Fruit fly (Drosophila melanogaster) whole organism, embryonic: ENCODE results near the gene CG7568.
A peak's percentile ranks its signal among the peaks of the same experiment; 100 is the strongest.

Experiments used
- Aef1 ChIP-seq: fragments of 200-800 bp; sonication (Bioruptor generic); IDR thresholded peaks from 3 replicates; pipeline ENCODE4 v1.3.6; 2022; ENCODE audit warnings: missing biosample characterization, missing genetic modification characterization
- Atf3 ChIP-seq: fragments of 200-800 bp; sonication (Bioruptor generic); optimal IDR thresholded peaks from 3 replicates; lab custom pipeline; 2016; ENCODE audit warnings: missing biosample characterization, missing genetic modification characterization
- B-H2 ChIP-seq: fragments of 200-800 bp; sonication (Bioruptor generic); optimal IDR thresholded peaks from 2 replicates; lab custom pipeline; 2018; ENCODE audit warnings: missing biosample characterization, mild to moderate bottlenecking, missing genetic modification characterization
- CG10321 ChIP-seq: fragments of 200-800 bp; sonication (Bioruptor generic); IDR thresholded peaks from 2 replicates; pipeline ENCODE4 v1.3.6; 2022; ENCODE audit warnings: missing biosample characterization, missing genetic modification characterization
- CG10543 ChIP-seq: fragments of 200-800 bp; sonication (Bioruptor generic); optimal IDR thresholded peaks from 3 replicates; lab custom pipeline; 2017; ENCODE audit warnings: missing biosample characterization, mild to moderate bottlenecking, missing genetic modification characterization, moderate library complexity
- CG11696 ChIP-seq: fragments of 200-800 bp; sonication (Bioruptor generic); IDR thresholded peaks from 2 replicates; pipeline ENCODE4 v1.3.6; 2022; ENCODE audit warnings: missing biosample characterization, missing genetic modification characterization
- CG12071 ChIP-seq: fragments of 200-800 bp; sonication (Bioruptor generic); optimal IDR thresholded peaks from 3 replicates; lab custom pipeline; 2018; ENCODE audit warnings: missing biosample characterization, mild to moderate bottlenecking, missing genetic modification characterization
- CG12299 ChIP-seq: fragments of 200-800 bp; sonication (Bioruptor generic); optimal IDR thresholded peaks from 2 replicates; lab custom pipeline; 2018; ENCODE audit warnings: missing biosample characterization, mild to moderate bottlenecking, missing genetic modification characterization
- CG1233 ChIP-seq: fragments of 200-800 bp; sonication (Bioruptor generic); optimal IDR thresholded peaks from 4 replicates; lab custom pipeline; 2018; ENCODE audit warnings: missing biosample characterization, mild to moderate bottlenecking, missing genetic modification characterization
- CG12942 ChIP-seq: fragments of 200-800 bp; sonication (Bioruptor generic); optimal IDR thresholded peaks from 3 replicates; lab custom pipeline; 2016; ENCODE audit warnings: missing biosample characterization, missing genetic modification characterization
- CG14014 ChIP-seq: fragments of 200-800 bp; sonication (Bioruptor generic); IDR thresholded peaks from 2 replicates; pipeline ENCODE4 v1.3.6; 2022; ENCODE audit warnings: missing biosample characterization, missing genetic modification characterization
- CG17612 ChIP-seq: fragments of 200-800 bp; sonication (Bioruptor generic); IDR thresholded peaks from 2 replicates; pipeline ENCODE4 v1.3.6; 2022; ENCODE audit warnings: missing biosample characterization, missing genetic modification characterization
- CG2678 ChIP-seq: fragments of 200-800 bp; sonication (Bioruptor generic); optimal IDR thresholded peaks from 3 replicates; lab custom pipeline; 2019; ENCODE audit warnings: missing biosample characterization, mild to moderate bottlenecking, missing genetic modification characterization, moderate library complexity
- CG2875 ChIP-seq: fragments of 200-800 bp; sonication (Bioruptor generic); optimal IDR thresholded peaks from 2 replicates; lab custom pipeline; 2017; ENCODE audit warnings: missing biosample characterization, mild to moderate bottlenecking, missing genetic modification characterization, missing genetic modification reagents
- CG34224 ChIP-seq: fragments of 200-800 bp; sonication (Bioruptor generic); IDR thresholded peaks from 3 replicates; pipeline ENCODE4 v1.3.6; 2022; ENCODE audit warnings: missing biosample characterization, missing genetic modification characterization; ENCODE audit not compliant: partially characterized antibody
- CG4282 ChIP-seq: fragments of 200-800 bp; sonication (Bioruptor generic); optimal IDR thresholded peaks from 2 replicates; lab custom pipeline; 2016; ENCODE audit warnings: missing biosample characterization, missing genetic modification characterization
- CG4424 ChIP-seq: fragments of 200-800 bp; sonication (Bioruptor generic); optimal IDR thresholded peaks from 3 replicates; lab custom pipeline; 2016; ENCODE audit warnings: missing biosample characterization, missing genetic modification characterization
- CG6689 ChIP-seq: fragments of 200-800 bp; sonication (Bioruptor generic); IDR thresholded peaks from 2 replicates; pipeline ENCODE4 v1.3.6; 2022; ENCODE audit warnings: missing biosample characterization, missing genetic modification characterization
- CG7271 ChIP-seq: fragments of 200-800 bp; sonication (Bioruptor generic); optimal IDR thresholded peaks from 2 replicates; lab custom pipeline; 2018; ENCODE audit warnings: missing biosample characterization, mild to moderate bottlenecking, missing genetic modification characterization, moderate library complexity
- CG7372 ChIP-seq: fragments of 200-800 bp; sonication (Bioruptor generic); IDR thresholded peaks from 2 replicates; pipeline ENCODE4 v1.3.6; 2022; ENCODE audit warnings: missing biosample characterization, missing genetic modification characterization
- CG7987 ChIP-seq: fragments of 200-800 bp; sonication (Bioruptor generic); optimal IDR thresholded peaks from 2 replicates; lab custom pipeline; 2018; ENCODE audit warnings: missing biosample characterization, mild to moderate bottlenecking, missing genetic modification characterization, moderate library complexity
- CG8281 ChIP-seq: fragments of 200-800 bp; sonication (Bioruptor generic); optimal IDR thresholded peaks from 2 replicates; lab custom pipeline; 2018; ENCODE audit warnings: missing biosample characterization, mild to moderate bottlenecking, missing genetic modification characterization, moderate library complexity
- CG9437 ChIP-seq: fragments of 200-800 bp; sonication (Bioruptor generic); optimal IDR thresholded peaks from 2 replicates; lab custom pipeline; 2018; ENCODE audit warnings: missing biosample characterization, mild to moderate bottlenecking, missing genetic modification characterization
- Deaf1 ChIP-seq: fragments of 200-800 bp; optimal IDR thresholded peaks from 3 replicates; lab custom pipeline; 2019; ENCODE audit warnings: missing biosample characterization, mild to moderate bottlenecking, missing genetic modification characterization, moderate library complexity
- Dll ChIP-seq: fragments of 200-800 bp; sonication (Bioruptor generic); IDR thresholded peaks from 4 replicates; pipeline ENCODE4 v1.3.6; 2022; ENCODE audit warnings: missing biosample characterization, missing genetic modification characterization; ENCODE audit not compliant: partially characterized antibody
- ERR ChIP-seq: fragments of 200-800 bp; sonication (Bioruptor generic); optimal IDR thresholded peaks from 2 replicates; lab custom pipeline; 2016; ENCODE audit warnings: missing biosample characterization, missing genetic modification characterization
- Elba2 ChIP-seq: fragments of 200-800 bp; sonication (Bioruptor generic); optimal IDR thresholded peaks from 3 replicates; lab custom pipeline; 2016; ENCODE audit warnings: missing biosample characterization, missing genetic modification characterization
- H2.0 ChIP-seq: fragments of 200-800 bp; sonication (Bioruptor generic); IDR thresholded peaks from 2 replicates; pipeline ENCODE4 v1.3.6; 2022; ENCODE audit warnings: missing biosample characterization, missing genetic modification characterization
- Hey ChIP-seq: fragments of 200-800 bp; sonication (Bioruptor generic); optimal IDR thresholded peaks from 3 replicates; lab custom pipeline; 2018; ENCODE audit warnings: missing biosample characterization, mild to moderate bottlenecking, missing genetic modification characterization
- Hsf ChIP-seq: fragments of 200-800 bp; sonication (Bioruptor generic); optimal IDR thresholded peaks from 3 replicates; lab custom pipeline; 2016; ENCODE audit warnings: missing biosample characterization, missing genetic modification characterization
- MBD-R2 ChIP-seq: fragments of 200-800 bp; sonication (Bioruptor generic); IDR thresholded peaks from 2 replicates; pipeline ENCODE4 v1.3.6; 2022; ENCODE audit warnings: missing biosample characterization, missing genetic modification characterization
- MESR4 ChIP-seq: fragments of 200-800 bp; sonication (Bioruptor generic); optimal IDR thresholded peaks from 2 replicates; lab custom pipeline; 2018; ENCODE audit warnings: missing biosample characterization, mild to moderate bottlenecking, missing genetic modification characterization, moderate library complexity
- Ravus ChIP-seq: fragments of 200-800 bp; sonication (Bioruptor generic); IDR thresholded peaks from 2 replicates; pipeline ENCODE4 v1.3.6; 2022; ENCODE audit warnings: missing biosample characterization, missing genetic modification characterization
- Sry-β ChIP-seq: fragments of 200-800 bp; sonication (Bioruptor generic); optimal IDR thresholded peaks from 2 replicates; lab custom pipeline; 2018; ENCODE audit warnings: missing biosample characterization, mild to moderate bottlenecking, missing genetic modification characterization, moderate library complexity
- abd-A ChIP-seq: fragments of 200-800 bp; sonication (Bioruptor generic); optimal IDR thresholded peaks from 3 replicates; lab custom pipeline; 2019; ENCODE audit warnings: missing biosample characterization, mild to moderate bottlenecking, missing genetic modification characterization, moderate library complexity
- ato ChIP-seq: fragments of 200-800 bp; sonication (Bioruptor generic); IDR thresholded peaks from 2 replicates; pipeline ENCODE4 v1.3.6; 2022; ENCODE audit warnings: missing biosample characterization, missing genetic modification characterization; ENCODE audit not compliant: partially characterized antibody
- bowl ChIP-seq: fragments of 200-800 bp; sonication (Bioruptor generic); IDR thresholded peaks from 2 replicates; pipeline ENCODE4 v1.3.6; 2022; ENCODE audit warnings: missing biosample characterization, missing genetic modification characterization
- bsh ChIP-seq, 2 experiments: fragments of 200-800 bp; sonication (Bioruptor generic); optimal IDR thresholded peaks; 2 replicates each; lab custom pipeline; 2017 to 2018; ENCODE audit warnings: mild to moderate bottlenecking in 2 of 2, missing biosample characterization in 2 of 2, missing genetic modification characterization in 2 of 2, moderate library complexity in 1 of 2
- ci ChIP-seq: fragments of 200-800 bp; sonication (Bioruptor generic); IDR thresholded peaks from 3 replicates; pipeline ENCODE4 v1.3.6; 2022; ENCODE audit warnings: missing biosample characterization, missing genetic modification characterization
- crp ChIP-seq, 2 experiments: fragments of 200-800 bp; sonication (Bioruptor generic); optimal IDR thresholded peaks; 2 replicates in 1 of 2; 3 replicates in 1 of 2; lab custom pipeline; 2017; ENCODE audit warnings: missing biosample characterization in 2 of 2, missing genetic modification characterization in 2 of 2, mild to moderate bottlenecking in 1 of 2, moderate library complexity in 1 of 2
- dati ChIP-seq: fragments of 200-800 bp; sonication (Bioruptor generic); IDR thresholded peaks from 2 replicates; pipeline ENCODE4 v1.3.6; 2022; ENCODE audit warnings: missing biosample characterization, missing genetic modification characterization
- fd64A ChIP-seq: fragments of 200-800 bp; sonication (Bioruptor generic); optimal IDR thresholded peaks from 3 replicates; lab custom pipeline; 2018; ENCODE audit warnings: missing biosample characterization, mild to moderate bottlenecking, missing genetic modification characterization
- fu2 ChIP-seq: fragments of 200-800 bp; sonication (Bioruptor generic); optimal IDR thresholded peaks from 2 replicates; lab custom pipeline; 2016; ENCODE audit warnings: missing biosample characterization, missing genetic modification characterization
- lov ChIP-seq, 2 experiments: fragments of 200-800 bp in 1 of 2; fragments of >200 bp in 1 of 2; sonication (Bioruptor generic) in 1 of 2; IDR thresholded peaks in 1 of 2; optimal IDR thresholded peaks in 1 of 2; 2 replicates in 1 of 2; 3 replicates in 1 of 2; pipeline versions ENCODE4 v1.3.6 to Lab custom; 2017 to 2022; ENCODE audit warnings: missing biosample characterization in 1 of 2, missing genetic modification characterization in 1 of 2
- pzg ChIP-seq: fragments of 200-800 bp; sonication (Bioruptor generic); optimal IDR thresholded peaks from 3 replicates; lab custom pipeline; 2018; ENCODE audit warnings: missing biosample characterization, mild to moderate bottlenecking, missing genetic modification characterization, moderate library complexity
- sna ChIP-seq: fragments of 200-800 bp; sonication (Bioruptor generic); IDR thresholded peaks from 2 replicates; pipeline ENCODE4 v1.3.6; 2022; ENCODE audit warnings: missing biosample characterization, missing genetic modification characterization; ENCODE audit not compliant: partially characterized antibody
- unpg ChIP-seq: fragments of 200-800 bp; sonication (Bioruptor generic); optimal IDR thresholded peaks from 3 replicates; lab custom pipeline; 2018; ENCODE audit warnings: missing biosample characterization, mild to moderate bottlenecking, missing genetic modification characterization, moderate library complexity
- wor ChIP-seq: fragments of 200-800 bp; sonication (Bioruptor generic); IDR thresholded peaks from 2 replicates; pipeline ENCODE4 v1.3.6; 2022; ENCODE audit warnings: missing biosample characterization, missing genetic modification characterization
- zf30C ChIP-seq: fragments of 200-800 bp; sonication (Bioruptor generic); optimal IDR thresholded peaks from 3 replicates; lab custom pipeline; 2018; ENCODE audit warnings: missing biosample characterization, mild to moderate bottlenecking, missing genetic modification characterization

The CG7568 gene

dm6 chr3R:29566997-29567670, 33.5 kb downstream of the CG7568 start (continued):
- TF ChIP-seq CG7372 (GFP tag; lab: Robert Waterston, UW) (no peak), CG2875 (peak; percentile 25), ERR (GFP tag; lab: Kevin White, UChicago) (no peak), CG12299 (tag; lab: Kevin White, UChicago) (no peak), CG1233 (GFP tag; lab: Kevin White, UChicago) (peak; percentile 67), H2.0 (GFP tag; lab: Robert Waterston, UW) (peak; percentile 74), CG34224 (no peak), CG10543 (GFP tag; lab: Kevin White, UChicago) (no peak), CG12071 (GFP tag; lab: Kevin White, UChicago) (no peak), B-H2 (GFP tag; lab: Kevin White, UChicago) (no peak), sna (GFP tag; lab: Robert Waterston, UW) (no peak), ci (GFP tag; lab: Robert Waterston, UW) (peak; percentile 91), fu2 (no peak), Sry-β (GFP tag; lab: Kevin White, UChicago) (no peak), CG6689 (peak; percentile 67), wor (GFP tag; lab: Robert Waterston, UW) (peak; percentile 60), Hsf (GFP tag; lab: Kevin White, UChicago) (peak; percentile 45), lov (optimal IDR thresholded peaks at IDR 0.05; lab: Kevin White, UChicago) (no peak), lov (GFP tag; IDR thresholded peaks at IDR 0.05; lab: Robert Waterston, UW) (peak; percentile 63; the same call in 2 of the 3 replicates), crp (GFP tag; optimal IDR thresholded peaks at IDR 0.05; lab: Kevin White, UChicago) (no peak), Deaf1 (tag; lab: Kevin White, UChicago) (no peak), Hey (tag; lab: Kevin White, UChicago) (no peak), CG11696 (0 out of 2 replicates have a peak, but pooled peaks have one; percentile 26), pzg (GFP tag; lab: Kevin White, UChicago) (no peak), CG7271 (tag; lab: Kevin White, UChicago) (peak; percentile 44), CG10321 (GFP tag; lab: Robert Waterston, UW) (0 out of 2 replicates have a peak, but pooled peaks have one; percentile 40), dati (GFP tag; lab: Robert Waterston, UW) (no peak), Aef1 (GFP tag; lab: Robert Waterston, UW) (peak; percentile 44; the same call in 1 of the 3 replicates), Atf3 (GFP tag; lab: Kevin White, UChicago) (peak; percentile 42), CG4282 (GFP tag; lab: Kevin White, UChicago) (no peak), Dll (GFP tag; lab: Robert Waterston, UW) (no peak), MESR4 (GFP tag; lab: Kevin White, UChicago) (no peak), CG17612 (no peak), CG8281 (no peak), CG7987 (GFP tag; lab: Kevin White, UChicago) (no peak), abd-A (tag; lab: Kevin White, UChicago) (peak; percentile 77), CG4424 (peak; percentile 69), unpg (GFP tag; lab: Kevin White, UChicago) (peak; percentile 68), bsh (GFP tag; optimal IDR thresholded peaks at IDR 0.05; lab: Kevin White, UChicago) (peak in 1 of 2 experiments; percentile 77), Ravus (GFP tag; lab: Robert Waterston, UW) (no peak), CG9437 (GFP tag; lab: Kevin White, UChicago) (peak; percentile 21), ato (GFP tag; lab: Robert Waterston, UW) (no peak), bowl (GFP tag; lab: Robert Waterston, UW) (no peak), CG2678 (tag; lab: Kevin White, UChicago) (peak; percentile 69), Elba2 (peak; percentile 46), fd64A (GFP tag; lab: Kevin White, UChicago) (no peak), zf30C (GFP tag; lab: Kevin White, UChicago) (peak; percentile 27), CG14014 (GFP tag; lab: Robert Waterston, UW) (peak; percentile 65), MBD-R2 (no peak), CG12942 (GFP tag; lab: Kevin White, UChicago) (peak; percentile 3)
